Fruit fly (Drosophila melanogaster) whole organism, prepupa: ENCODE measurements around the gene Rb97D.

Source experiments
- CG10669 ChIP-seq: fragments of 200-800 bp; sonication (Bioruptor generic); optimal IDR thresholded peaks from 3 replicates; lab custom pipeline; 2018; ENCODE audit warnings: missing biosample characterization, mild to moderate bottlenecking, missing genetic modification characterization, moderate library complexity
- CG11762 ChIP-seq: fragments of 200-800 bp; sonication (Bioruptor generic); optimal IDR thresholded peaks from 3 replicates; lab custom pipeline; 2016; ENCODE audit warnings: missing biosample characterization, missing genetic modification characterization; ENCODE audit not compliant: insufficient read depth
- CG11902 ChIP-seq: fragments of 200-800 bp; sonication (Bioruptor generic); optimal IDR thresholded peaks from 3 replicates; lab custom pipeline; 2016; ENCODE audit warnings: missing biosample characterization, missing genetic modification characterization
- CG3032 ChIP-seq: fragments of 200-800 bp; optimal IDR thresholded peaks from 2 replicates; lab custom pipeline; 2019; ENCODE audit warnings: missing biosample characterization, mild to moderate bottlenecking, missing genetic modification characterization, moderate library complexity
- CG4318 ChIP-seq: fragments of 200-800 bp; sonication (Bioruptor generic); optimal IDR thresholded peaks from 3 replicates; lab custom pipeline; 2017; ENCODE audit warnings: missing biosample characterization, mild to moderate bottlenecking, missing genetic modification characterization
- CG7368 ChIP-seq: fragments of 200-800 bp; sonication (Bioruptor generic); optimal IDR thresholded peaks from 3 replicates; lab custom pipeline; 2016; ENCODE audit warnings: missing biosample characterization, missing genetic modification characterization
- Sox15 ChIP-seq: fragments of 200-800 bp; sonication (Bioruptor generic); optimal IDR thresholded peaks from 3 replicates; lab custom pipeline; 2016; ENCODE audit warnings: missing biosample characterization, missing genetic modification characterization
- achi ChIP-seq: fragments of 200-800 bp; sonication (Bioruptor generic); optimal IDR thresholded peaks from 3 replicates; lab custom pipeline; 2016; ENCODE audit warnings: missing biosample characterization, missing genetic modification characterization
- dac ChIP-seq: fragments of 200-800 bp; sonication (Bioruptor generic); optimal IDR thresholded peaks from 2 replicates; lab custom pipeline; 2017; ENCODE audit warnings: missing biosample characterization, mild to moderate bottlenecking, missing genetic modification characterization
- net ChIP-seq: fragments of 200-800 bp; sonication (Bioruptor generic); optimal IDR thresholded peaks from 3 replicates; lab custom pipeline; 2016; ENCODE audit warnings: missing biosample characterization, missing genetic modification characterization

- no peak for TF ChIP-seq CG11902 (GFP tag; lab: Kevin White, UChicago)
- no peak for TF ChIP-seq achi
- no peak for TF ChIP-seq dac (GFP tag; lab: Kevin White, UChicago)
- no peak for TF ChIP-seq CG4318
- no peak for TF ChIP-seq CG10669 (GFP tag; lab: Kevin White, UChicago)
- TF ChIP-seq CG3032 (tag; lab: Kevin White, UChicago) = no peak
- no peak for TF ChIP-seq CG11762 (GFP tag; lab: Kevin White, UChicago)
- TF ChIP-seq net (GFP tag; lab: Kevin White, UChicago) = no peak
- TF ChIP-seq Sox15 (GFP tag; lab: Kevin White, UChicago) = no peak
- TF ChIP-seq CG7368 (GFP tag; lab: Kevin White, UChicago) = no peak
These were observed 31.4 kb upstream of the Rb97D start for dm6 chr3R:26906711-26907510.
